Worm (Caenorhabditis elegans): Measurements from ENCODE around the gene srsx-9.

Gene srsx-9

DNA sequence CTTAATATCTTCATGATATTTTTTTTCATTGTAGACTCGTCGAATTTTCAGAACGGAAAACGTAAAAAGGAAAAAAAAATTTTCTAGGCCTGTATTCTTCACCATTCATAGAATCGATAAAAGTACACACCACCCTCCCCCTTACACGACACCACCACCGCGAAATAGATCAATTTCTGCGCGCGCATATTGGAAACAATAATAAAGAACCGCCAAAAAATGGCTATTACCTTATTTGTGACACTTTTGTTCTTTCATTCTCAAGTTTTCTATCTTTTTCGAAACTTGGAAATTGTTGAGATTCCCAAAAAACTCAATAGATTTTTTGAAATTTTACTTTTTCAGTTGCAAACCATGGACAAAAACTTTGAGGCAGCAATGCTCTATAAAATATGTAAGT is 2.3 kb upstream of the srsx-9 start, which contains the start of gene F26G5.1:
Gene F26G5.1 (plus strand): TSS at position 339 of the 400 bp plus-strand sequence.
- no peak for TF ChIP-seq him-1 (tag; optimal IDR thresholded peaks at IDR 0.05)

DNA sequence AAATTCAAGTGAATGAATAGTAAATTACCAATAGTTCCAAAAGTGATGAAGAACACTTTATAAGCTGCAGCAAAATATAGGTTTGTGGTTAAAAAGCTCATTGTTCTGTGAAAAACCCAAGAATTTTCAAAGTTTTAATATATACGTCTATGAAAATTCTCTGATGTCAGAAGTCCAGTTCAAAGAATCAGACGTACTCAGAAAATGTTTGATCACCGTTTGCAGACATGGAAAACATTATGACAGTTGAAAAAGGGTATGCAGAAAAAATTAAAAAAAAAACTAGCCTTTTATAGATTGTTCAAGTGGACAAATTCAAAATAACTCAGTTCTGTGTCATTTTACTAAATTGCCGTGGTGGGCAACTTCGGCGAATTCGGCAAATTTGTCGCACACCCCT is 1.8 kb upstream of the srsx-9 start, which contains the start of gene srsx-10:
Gene srsx-10 (minus strand): TSS at position 101 of the 400 bp plus-strand sequence.
- TF ChIP-seq dao-5 (tag; optimal IDR thresholded peaks at IDR 0.05), result no peak
- TF ChIP-seq W03F9.2 (tag; optimal IDR thresholded peaks at IDR 0.05), result no peak

DNA sequence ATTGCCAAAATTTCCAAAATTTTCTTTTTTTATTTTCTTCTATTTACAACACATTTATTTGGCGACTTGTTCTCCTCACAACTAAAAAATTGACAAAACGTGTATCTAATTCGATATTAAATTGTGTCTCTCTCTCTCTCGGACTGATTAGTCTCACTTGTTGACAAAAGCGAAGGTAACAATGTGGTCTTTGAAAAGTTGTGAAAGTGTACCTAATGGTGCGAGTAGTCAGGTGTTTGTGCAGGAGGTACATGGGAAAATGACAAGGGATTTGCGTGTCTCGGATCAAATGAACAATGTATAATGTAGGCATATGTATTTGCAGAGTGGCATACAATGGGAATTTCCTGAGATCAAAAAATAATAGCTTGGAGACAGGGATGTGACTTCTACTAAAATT is 3.3 kb downstream of the srsx-9 start:
- TF ChIP-seq him-1 (tag; optimal IDR thresholded peaks at IDR 0.05) (no peak), W03F9.2 (tag; optimal IDR thresholded peaks at IDR 0.05) (no peak), dao-5 (tag; optimal IDR thresholded peaks at IDR 0.05) (no peak)

DNA sequence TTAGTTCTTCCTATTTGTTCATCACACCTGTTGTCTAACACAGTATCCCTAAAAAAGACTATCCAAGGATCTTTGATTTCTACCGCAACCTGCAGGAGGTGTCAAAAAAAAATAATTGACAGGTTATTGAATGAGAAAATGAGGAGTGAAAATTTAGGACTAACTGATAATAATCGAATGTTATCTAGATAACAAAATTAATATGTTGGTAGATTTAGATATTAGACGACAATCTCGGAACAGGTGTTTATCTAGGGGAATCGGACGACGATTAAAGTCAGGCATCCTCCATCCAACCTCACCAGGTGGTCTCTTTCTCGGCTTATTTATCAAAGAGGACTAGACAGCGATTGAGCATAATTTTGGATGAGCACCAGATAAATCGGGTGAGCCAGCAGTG is 4.1 kb downstream of the srsx-9 start:
- no peak for TF ChIP-seq W03F9.2 (tag; optimal IDR thresholded peaks at IDR 0.05)
- no peak for TF ChIP-seq him-1 (tag; optimal IDR thresholded peaks at IDR 0.05)
- no peak for TF ChIP-seq dao-5 (tag; optimal IDR thresholded peaks at IDR 0.05)

DNA sequence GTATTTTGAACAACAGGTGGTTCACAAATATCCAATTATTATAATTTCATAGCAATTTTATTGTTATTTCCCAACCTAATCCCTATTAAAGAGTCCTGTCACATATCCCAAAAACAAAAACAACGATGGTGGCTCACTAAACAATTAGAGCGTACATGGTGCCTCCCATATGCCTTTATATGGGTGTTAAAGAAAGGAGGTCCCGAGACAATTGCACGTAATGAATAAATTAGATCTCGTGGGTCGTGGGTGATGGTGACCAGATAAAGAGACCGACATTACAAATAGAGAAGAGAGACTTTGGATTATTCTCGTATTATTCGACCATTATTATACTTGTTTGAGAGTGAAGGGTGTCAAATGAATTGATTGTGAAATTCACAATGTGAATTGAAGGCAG is 5.6 kb downstream of the srsx-9 start:
- TF ChIP-seq W03F9.2 (tag; optimal IDR thresholded peaks at IDR 0.05) (no peak), him-1 (tag; optimal IDR thresholded peaks at IDR 0.05) (no peak)

DNA sequence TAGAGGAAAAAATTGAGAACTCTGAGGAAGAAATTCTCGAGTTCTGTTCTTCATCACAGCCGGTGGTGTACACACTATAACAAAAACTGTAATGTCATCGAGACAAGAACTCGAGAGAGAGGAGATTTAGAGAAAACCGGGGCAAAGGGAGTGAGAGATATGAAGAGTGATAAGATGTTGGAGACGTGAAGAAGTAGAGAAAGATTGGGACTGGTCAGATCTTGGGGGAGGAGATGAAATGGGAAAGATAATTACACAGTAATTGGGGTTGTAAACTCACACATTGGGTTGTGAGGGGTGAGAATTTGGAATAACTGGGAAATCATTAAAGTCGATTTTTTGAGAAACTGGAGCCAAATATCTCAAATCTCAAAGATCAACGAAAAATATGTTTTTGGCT is 7.1 kb downstream of the srsx-9 start:
- TF ChIP-seq W03F9.2 (tag; optimal IDR thresholded peaks at IDR 0.05) (no peak), him-1 (tag; optimal IDR thresholded peaks at IDR 0.05) (no peak), dao-5 (tag; optimal IDR thresholded peaks at IDR 0.05) (no peak)

DNA sequence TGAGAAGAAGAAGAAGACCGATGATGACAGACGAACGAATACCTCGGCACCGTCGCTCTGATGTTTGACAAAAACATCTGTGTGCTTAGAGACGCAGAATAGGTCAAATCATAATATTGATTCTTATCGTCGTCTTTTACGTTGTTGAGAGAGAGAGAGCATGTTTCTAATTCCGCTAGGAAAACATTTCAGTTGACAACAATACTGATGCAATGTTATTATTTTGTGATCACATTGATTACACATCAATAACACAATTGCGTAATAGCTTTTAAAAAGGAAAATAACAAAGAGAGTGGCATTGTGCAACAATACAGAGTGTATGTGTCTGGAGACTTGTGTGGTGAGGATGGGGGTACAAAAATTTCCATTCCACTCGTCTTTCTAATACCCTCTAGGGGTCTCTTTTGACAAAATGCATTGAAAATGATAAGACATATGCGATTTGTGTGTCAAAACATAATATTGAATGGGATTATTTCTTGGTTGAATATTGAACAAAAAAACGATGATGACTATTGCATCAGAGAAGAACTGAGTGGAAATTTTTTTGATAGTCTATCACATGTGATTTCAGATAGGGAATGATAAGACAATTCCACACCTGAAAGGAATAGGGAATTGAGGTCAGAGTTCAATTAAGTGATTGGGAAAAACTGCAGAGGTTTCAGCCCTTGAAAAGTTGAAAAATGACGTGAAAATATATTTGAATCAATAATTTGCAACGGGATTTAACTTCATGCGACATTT is 8.0 kb downstream of the srsx-9 start:
- TF ChIP-seq W03F9.2 (tag; optimal IDR thresholded peaks at IDR 0.05) (no peak), him-1 (tag; optimal IDR thresholded peaks at IDR 0.05) (no peak), dao-5 (tag; optimal IDR thresholded peaks at IDR 0.05) (no peak)

DNA sequence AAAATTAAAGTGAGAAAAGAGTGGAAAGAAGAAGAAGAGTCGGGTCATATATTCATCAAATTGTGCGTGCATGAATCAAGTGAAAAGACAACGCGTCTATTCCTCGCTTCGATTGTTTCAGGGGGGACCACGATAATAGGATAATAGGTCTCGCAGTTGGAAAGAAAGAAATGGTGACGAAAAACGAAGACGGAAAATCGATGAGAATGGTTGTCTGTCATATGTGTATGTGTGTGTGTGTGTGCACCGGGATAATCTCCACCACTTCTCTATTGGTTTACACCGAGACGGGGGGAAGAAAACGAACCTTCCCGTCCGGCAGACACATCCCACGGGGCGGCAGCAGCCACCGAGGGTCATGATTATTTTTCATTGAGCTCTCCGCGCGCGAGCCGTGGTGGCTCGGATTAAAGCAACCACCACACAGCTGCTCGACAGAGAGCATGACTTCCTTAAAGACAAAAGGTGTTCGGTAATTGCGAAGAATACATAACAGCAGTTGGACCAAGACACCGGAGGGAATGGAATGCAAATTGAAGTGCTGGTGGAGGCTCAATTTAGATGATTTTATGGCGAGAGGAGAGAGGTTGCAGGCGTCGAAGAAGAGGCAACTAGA is 8.7 kb downstream of the srsx-9 start:
- TF ChIP-seq W03F9.2 (tag; optimal IDR thresholded peaks at IDR 0.05), result no peak
- TF ChIP-seq dao-5 (tag; optimal IDR thresholded peaks at IDR 0.05), result no peak
- no peak for TF ChIP-seq him-1 (tag; optimal IDR thresholded peaks at IDR 0.05)

DNA sequence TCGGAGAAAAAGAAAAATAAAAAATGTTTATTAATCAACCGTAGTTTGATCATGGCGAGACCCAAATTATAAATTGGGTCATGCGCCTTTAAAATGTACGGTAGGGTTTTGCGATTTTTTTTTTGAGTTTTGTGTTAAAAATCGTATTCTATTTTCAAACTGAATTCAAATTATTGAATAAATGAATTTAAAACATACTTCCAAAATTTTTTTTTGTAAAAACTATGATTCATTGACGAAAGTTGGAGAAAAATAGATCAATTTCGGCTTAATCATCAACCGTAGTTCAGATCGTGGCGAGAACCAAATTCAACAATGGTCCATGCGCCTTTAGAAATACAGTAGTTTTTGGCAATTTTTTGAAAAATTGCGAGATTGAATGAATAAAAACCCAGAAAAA is 9.2 kb downstream of the srsx-9 start:
- TF ChIP-seq W03F9.2 (tag; optimal IDR thresholded peaks at IDR 0.05) (peak; percentile 39), dao-5 (tag; optimal IDR thresholded peaks at IDR 0.05) (no peak)

DNA sequence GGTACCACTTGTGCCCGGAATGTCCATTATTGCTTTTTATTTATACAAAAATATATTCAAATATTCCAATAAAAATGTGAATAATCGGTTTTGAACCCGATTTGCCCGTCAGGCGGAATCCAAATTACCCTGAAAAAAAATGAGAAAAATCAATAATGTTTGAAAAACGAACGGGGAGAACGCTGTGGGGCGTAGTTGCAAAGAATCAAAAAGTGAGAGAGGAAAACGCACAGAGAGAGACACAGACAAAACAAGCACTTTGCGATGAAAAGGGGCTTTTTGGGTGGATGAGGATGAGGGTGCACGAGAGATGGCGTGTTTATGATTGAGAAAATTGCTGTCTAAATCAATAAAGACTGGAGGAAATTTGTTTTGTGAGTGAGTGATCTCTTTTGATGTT is 9.9 kb downstream of the srsx-9 start, which contains the start of gene tam-1:
Gene tam-1 (minus strand): TSS at position 135 of the 400 bp plus-strand sequence.
- no peak for TF ChIP-seq him-1 (tag; optimal IDR thresholded peaks at IDR 0.05)
- no peak for TF ChIP-seq W03F9.2 (tag; optimal IDR thresholded peaks at IDR 0.05)
- no peak for TF ChIP-seq dao-5 (tag; optimal IDR thresholded peaks at IDR 0.05)

DNA sequence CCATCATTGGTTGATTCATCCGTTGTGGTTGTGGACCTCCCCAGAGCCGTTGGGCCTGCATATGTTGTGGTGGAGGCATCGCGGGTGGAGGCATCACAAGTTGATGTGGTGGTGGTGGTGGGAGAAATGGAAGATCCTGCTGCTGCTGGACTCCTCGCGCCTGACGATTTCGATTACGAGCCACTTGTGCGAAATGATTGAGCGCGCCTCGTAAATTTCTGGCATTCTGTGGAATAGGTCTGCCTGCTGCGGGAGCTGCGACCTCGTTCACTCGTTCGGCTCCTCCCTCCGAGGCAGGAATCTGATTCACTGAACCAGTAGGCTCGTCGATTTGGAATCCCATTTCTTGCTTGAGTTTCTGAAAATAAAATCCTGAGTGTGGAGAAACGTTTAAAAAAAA is 12.2 kb downstream of the srsx-9 start:
- TF ChIP-seq W03F9.2 (tag; optimal IDR thresholded peaks at IDR 0.05) (no peak), him-1 (tag; optimal IDR thresholded peaks at IDR 0.05) (no peak), dao-5 (tag; optimal IDR thresholded peaks at IDR 0.05) (no peak)

DNA sequence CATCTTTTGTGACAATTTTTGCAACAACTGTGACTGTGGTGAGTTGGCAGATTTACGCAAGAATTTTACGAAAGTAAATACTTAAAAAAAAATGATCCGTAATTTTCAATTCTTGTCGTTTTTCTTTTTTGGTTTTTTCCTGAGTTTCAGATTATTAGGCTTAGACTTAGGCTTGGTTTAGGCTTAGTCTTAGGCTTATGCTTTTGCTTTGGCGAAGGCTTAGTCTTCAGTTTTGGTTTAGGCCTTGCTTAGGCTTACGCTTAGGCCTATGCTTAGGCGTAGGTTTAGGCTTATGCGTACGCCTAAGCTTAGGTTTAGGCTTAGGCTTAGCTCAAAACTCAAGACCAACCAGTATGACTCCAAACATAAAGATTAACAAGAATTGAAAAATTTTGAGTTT is 15.2 kb downstream of the srsx-9 start:
- TF ChIP-seq him-1 (tag; optimal IDR thresholded peaks at IDR 0.05) (no peak), dao-5 (tag; optimal IDR thresholded peaks at IDR 0.05) (no peak), W03F9.2 (tag; optimal IDR thresholded peaks at IDR 0.05) (no peak)

DNA sequence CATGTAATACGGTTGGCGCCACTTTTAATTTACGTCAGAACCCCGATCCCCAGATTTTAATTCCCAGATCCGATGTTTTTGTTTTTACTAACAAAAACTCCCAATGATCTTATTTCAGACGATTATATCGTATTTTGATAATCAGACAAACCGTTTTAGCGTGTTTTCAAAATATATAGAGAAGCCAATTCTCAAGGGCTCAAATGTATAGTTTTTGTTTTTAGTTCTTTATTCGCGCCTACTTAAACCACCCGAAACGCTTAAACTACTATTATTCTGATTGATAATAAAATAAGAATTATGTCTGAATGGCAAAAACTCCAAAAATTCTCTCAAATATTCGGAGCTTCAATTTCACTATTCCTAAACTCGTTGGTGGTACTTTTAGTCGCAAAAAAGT is 16.3 kb downstream of the srsx-9 start, which contains the start of gene str-208:
Gene str-208 (plus strand): TSS at position 301 of the 400 bp plus-strand sequence.
- no peak for TF ChIP-seq W03F9.2 (tag; optimal IDR thresholded peaks at IDR 0.05)
- TF ChIP-seq him-1 (tag; optimal IDR thresholded peaks at IDR 0.05), result no peak
- no peak for TF ChIP-seq dao-5 (tag; optimal IDR thresholded peaks at IDR 0.05)

DNA sequence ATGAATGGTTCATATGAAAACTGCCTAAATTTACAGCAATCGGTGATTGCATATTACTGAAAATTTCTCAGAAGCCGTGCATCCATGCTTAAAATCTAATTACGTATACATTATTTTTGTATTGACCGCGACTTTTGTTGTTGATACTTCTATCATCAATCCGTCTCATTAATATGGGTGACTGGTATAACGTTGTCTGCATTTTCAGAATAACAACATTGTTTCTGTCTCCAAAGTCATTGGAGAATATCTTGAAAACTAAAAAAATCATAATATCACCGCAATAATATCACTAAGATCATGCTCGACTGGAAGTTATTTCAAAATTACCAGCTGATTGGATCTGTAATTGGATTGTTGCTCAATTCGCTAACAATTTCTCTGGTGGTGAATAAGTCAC is 21.4 kb downstream of the srsx-9 start, which contains the start of gene str-207:
Gene str-207 (plus strand): TSS at position 301 of the 400 bp plus-strand sequence.
- TF ChIP-seq him-1 (tag; optimal IDR thresholded peaks at IDR 0.05) (no peak), W03F9.2 (tag; optimal IDR thresholded peaks at IDR 0.05) (no peak), dao-5 (tag; optimal IDR thresholded peaks at IDR 0.05) (no peak)

DNA sequence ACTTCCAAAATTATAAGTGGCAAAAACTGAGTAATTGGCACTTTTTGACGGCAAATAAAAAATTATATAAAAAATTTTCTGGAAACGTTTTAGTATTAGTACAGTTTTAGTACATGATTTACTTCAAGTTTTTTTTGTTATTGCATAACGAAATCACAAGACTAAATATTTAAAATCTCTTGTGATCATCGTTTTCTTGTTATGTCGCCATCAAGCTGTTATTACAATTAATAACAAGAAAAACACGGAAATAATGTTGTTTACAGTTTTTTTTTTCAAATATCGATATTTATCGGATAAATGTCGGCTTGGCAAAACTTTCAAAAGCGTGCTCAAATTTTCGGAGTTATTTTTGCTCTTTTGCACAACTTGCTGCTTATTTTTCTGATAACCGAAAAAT is 24.2 kb downstream of the srsx-9 start, which contains the start of gene str-209:
Gene str-209 (plus strand): TSS at position 301 of the 400 bp plus-strand sequence.
- TF ChIP-seq W03F9.2 (tag; optimal IDR thresholded peaks at IDR 0.05), result no peak

Data from whole organism, L4/young adult.